Worm (Caenorhabditis elegans) whole organism, L1 larva: ENCODE data around the gene ZC513.14.
A peak's percentile ranks its signal among the peaks of the same experiment; 100 is the strongest.

Source experiments
- C04F5.9 ChIP-seq: sonication (generic microtip); optimal IDR thresholded peaks from 2 replicates; lab custom pipeline; 2016; ENCODE audit warnings: missing genetic modification characterization, missing compliant biosample characterization
- C16A3.4 ChIP-seq: fragments of 150-350 bp; optimal IDR thresholded peaks from 2 replicates; lab custom pipeline; 2014; ENCODE audit warnings: missing biosample characterization, missing genetic modification characterization
- F16B12.6 ChIP-seq: fragments of 150-350 bp; optimal IDR thresholded peaks from 2 replicates; lab custom pipeline; 2014; ENCODE audit warnings: missing biosample characterization, missing genetic modification characterization
- aly-2 ChIP-seq: fragments of 150-350 bp; optimal IDR thresholded peaks from 2 replicates; lab custom pipeline; 2014; ENCODE audit warnings: missing biosample characterization, missing genetic modification characterization
- ama-1 ChIP-seq: fragments of 150-350 bp; optimal IDR thresholded peaks from 2 replicates; lab custom pipeline; 2014
- blmp-1 ChIP-seq: fragments of 150-350 bp; optimal IDR thresholded peaks from 2 replicates; lab custom pipeline; 2014; ENCODE audit warnings: missing biosample characterization, missing genetic modification characterization
- ceh-82 ChIP-seq, 3 experiments: fragments of 150-350 bp in 1 of 3; sonication (generic microtip) in 2 of 3; optimal IDR thresholded peaks; 2 replicates each; lab custom pipeline; 2014 to 2017; ENCODE audit warnings: missing biosample characterization in 3 of 3, missing genetic modification characterization in 3 of 3
- ceh-88 ChIP-seq: fragments of 200-800 bp; sonication (Bioruptor generic); IDR thresholded peaks from 2 replicates; pipeline ENCODE4 v1.3.6; 2022; ENCODE audit warnings: missing genetic modification characterization, missing compliant biosample characterization
- ceh-90 ChIP-seq: sonication (generic microtip); optimal IDR thresholded peaks from 2 replicates; lab custom pipeline; 2016; ENCODE audit warnings: missing genetic modification characterization, missing compliant biosample characterization
- dpl-1 ChIP-seq, 3 experiments: fragments of 150-350 bp in 2 of 3; sonication (generic microtip) in 1 of 3; optimal IDR thresholded peaks; 2 replicates each; lab custom pipeline; 2014 to 2017; ENCODE audit warnings: missing biosample characterization in 3 of 3, missing genetic modification characterization in 3 of 3, missing genetic modification reagents in 3 of 3
- dsc-1 ChIP-seq: sonication (generic microtip); optimal IDR thresholded peaks from 2 replicates; lab custom pipeline; 2016; ENCODE audit warnings: mild to moderate bottlenecking, missing genetic modification characterization, missing compliant biosample characterization
- efl-1 ChIP-seq, 4 experiments: fragments of 150-350 bp; optimal IDR thresholded peaks in 3 of 4; peaks in 1 of 4; 1 replicate in 1 of 4; 2 replicates in 3 of 4; lab custom pipeline; 2014; ENCODE audit warnings: missing biosample characterization in 2 of 4, missing genetic modification characterization in 2 of 4, missing genetic modification reagents in 2 of 4
- egl-27 ChIP-seq, 2 experiments: fragments of 150-350 bp in 1 of 2; sonication (generic microtip); optimal IDR thresholded peaks; 3 replicates each; lab custom pipeline; 2017 to 2018; ENCODE audit warnings: missing biosample characterization in 2 of 2, missing genetic modification characterization in 2 of 2, missing genetic modification reagents in 2 of 2
- elt-2 ChIP-seq: sonication (generic microtip); optimal IDR thresholded peaks from 2 replicates; lab custom pipeline; 2016; ENCODE audit warnings: missing genetic modification characterization, mild to moderate bottlenecking, inconsistent platforms, missing compliant biosample characterization, missing genetic modification reagents
- elt-3 ChIP-seq, 6 experiments: fragments of 150-350 bp in 1 of 6; sonication (generic microtip); optimal IDR thresholded peaks; 2 replicates each; lab custom pipeline; 2017 to 2018; ENCODE audit warnings: missing biosample characterization in 6 of 6, missing genetic modification characterization in 6 of 6, inconsistent platforms in 1 of 6
- ets-5 ChIP-seq: fragments of 200-800 bp; sonication (Bioruptor generic); IDR thresholded peaks from 2 replicates; pipeline ENCODE4 v1.3.6; 2022; ENCODE audit warnings: missing genetic modification characterization, missing compliant biosample characterization
- fkh-8 ChIP-seq: sonication (generic microtip); optimal IDR thresholded peaks from 2 replicates; lab custom pipeline; 2016; ENCODE audit warnings: mild to moderate bottlenecking, missing genetic modification characterization, missing compliant biosample characterization
- fos-1 ChIP-seq: fragments of 150-350 bp; optimal IDR thresholded peaks from 2 replicates; lab custom pipeline; 2014; ENCODE audit warnings: missing biosample characterization, missing genetic modification characterization
- grh-1 ChIP-seq: fragments of 200-800 bp; sonication (Bioruptor generic); IDR thresholded peaks from 2 replicates; pipeline ENCODE4 v1.3.6; 2022; ENCODE audit warnings: missing genetic modification reagents, missing genetic modification characterization, missing compliant biosample characterization
- hlh-17 ChIP-seq: fragments of 200-800 bp; sonication (Bioruptor generic); optimal IDR thresholded peaks from 2 replicates; lab custom pipeline; 2018; ENCODE audit warnings: missing genetic modification characterization, mild to moderate bottlenecking, missing compliant biosample characterization, moderate library complexity, borderline replicate concordance
- irx-1 ChIP-seq: sonication (generic microtip); optimal IDR thresholded peaks from 2 replicates; lab custom pipeline; 2016; ENCODE audit warnings: missing genetic modification characterization, missing compliant biosample characterization
- isw-1 ChIP-seq: fragments of 200-800 bp; sonication (Bioruptor generic); IDR thresholded peaks from 2 replicates; pipeline ENCODE4 v1.3.6; 2022; ENCODE audit warnings: missing genetic modification characterization, missing compliant biosample characterization
- jun-1 ChIP-seq: fragments of 150-350 bp; optimal IDR thresholded peaks from 2 replicates; lab custom pipeline; 2014; ENCODE audit warnings: missing biosample characterization, missing genetic modification reagents, missing genetic modification characterization
- lin-13 ChIP-seq: fragments of 150-350 bp; optimal IDR thresholded peaks from 2 replicates; lab custom pipeline; 2014; ENCODE audit warnings: missing biosample characterization, missing genetic modification reagents, missing genetic modification characterization
- lin-14 ChIP-seq: fragments of 200-800 bp; sonication (Bioruptor generic); optimal IDR thresholded peaks from 2 replicates; lab custom pipeline; 2018; ENCODE audit warnings: mild to moderate bottlenecking, missing genetic modification characterization, moderate library complexity, missing compliant biosample characterization
- lin-15B ChIP-seq: fragments of 150-350 bp; sonication (generic microtip); optimal IDR thresholded peaks from 3 replicates; lab custom pipeline; 2014; ENCODE audit warnings: missing biosample characterization, missing genetic modification characterization
- lin-35 ChIP-seq, 2 experiments: fragments of 150-350 bp; optimal IDR thresholded peaks; 2 replicates each; lab custom pipeline; 2014; ENCODE audit warnings: missing biosample characterization in 2 of 2, missing genetic modification characterization in 2 of 2, missing genetic modification reagents in 2 of 2
- lin-39 ChIP-seq: fragments of 150-350 bp; optimal IDR thresholded peaks from 2 replicates; lab custom pipeline; 2014; ENCODE audit warnings: missing biosample characterization, missing genetic modification reagents, missing genetic modification characterization
- lsy-2 ChIP-seq, 2 experiments: fragments of 150-350 bp; optimal IDR thresholded peaks; 2 replicates each; lab custom pipeline; 2014; ENCODE audit warnings: missing biosample characterization in 2 of 2, missing genetic modification characterization in 2 of 2
- mdl-1 ChIP-seq, 2 experiments: fragments of 150-350 bp; optimal IDR thresholded peaks; 2 replicates each; lab custom pipeline; 2014 to 2017; ENCODE audit warnings: missing biosample characterization in 2 of 2, missing genetic modification characterization in 2 of 2, inconsistent platforms in 1 of 2
- nhr-12 ChIP-seq: sonication (generic microtip); optimal IDR thresholded peaks from 2 replicates; lab custom pipeline; 2017; ENCODE audit warnings: missing biosample characterization, missing genetic modification characterization
- nhr-19 ChIP-seq: fragments of 200-800 bp; sonication (Bioruptor generic); conservative IDR thresholded peaks from 2 replicates; pipeline ENCODE4 v1.3.6; 2022; ENCODE audit warnings: missing genetic modification characterization, missing compliant biosample characterization
- nhr-20 ChIP-seq: sonication (generic microtip); optimal IDR thresholded peaks from 2 replicates; lab custom pipeline; 2016; ENCODE audit warnings: mild to moderate bottlenecking, missing genetic modification characterization, missing compliant biosample characterization
- nhr-47 ChIP-seq: sonication (generic microtip); optimal IDR thresholded peaks from 2 replicates; lab custom pipeline; 2016; ENCODE audit warnings: mild to moderate bottlenecking, missing genetic modification characterization, moderate library complexity, missing compliant biosample characterization
- nhr-71 ChIP-seq: sonication (generic microtip); optimal IDR thresholded peaks from 2 replicates; lab custom pipeline; 2016; ENCODE audit warnings: mild to moderate bottlenecking, missing genetic modification characterization, moderate library complexity, missing compliant biosample characterization
- nhr-76 ChIP-seq: sonication (generic microtip); optimal IDR thresholded peaks from 2 replicates; lab custom pipeline; 2017; ENCODE audit warnings: missing biosample characterization, missing genetic modification characterization
- nhr-77 ChIP-seq: fragments of 150-350 bp; optimal IDR thresholded peaks from 2 replicates; lab custom pipeline; 2014; ENCODE audit warnings: missing biosample characterization, missing genetic modification characterization
- nhr-84 ChIP-seq: sonication (generic microtip); optimal IDR thresholded peaks from 2 replicates; lab custom pipeline; 2017; ENCODE audit warnings: missing biosample characterization, missing genetic modification characterization
- nhr-85 ChIP-seq: sonication (generic microtip); peaks from one replicate; lab custom pipeline; 2016; ENCODE audit warnings: missing genetic modification characterization, inconsistent platforms, missing compliant biosample characterization
- nhr-90 ChIP-seq: sonication (generic microtip); optimal IDR thresholded peaks from 2 replicates; lab custom pipeline; 2016; ENCODE audit warnings: mild to moderate bottlenecking, missing genetic modification characterization, missing compliant biosample characterization; ENCODE audit not compliant: poor library complexity
- pag-3 ChIP-seq: sonication (generic microtip); optimal IDR thresholded peaks from 2 replicates; lab custom pipeline; 2017; ENCODE audit warnings: missing genetic modification characterization, mild to moderate bottlenecking, missing compliant biosample characterization, antibody characterized with exemption, borderline replicate concordance; ENCODE audit not compliant: insufficient read depth
- rnt-1 ChIP-seq: sonication (generic microtip); optimal IDR thresholded peaks from 2 replicates; lab custom pipeline; 2016; ENCODE audit warnings: mild to moderate bottlenecking, missing genetic modification characterization, moderate library complexity, missing compliant biosample characterization
- skn-1 ChIP-seq: fragments of 150-350 bp; optimal IDR thresholded peaks from 2 replicates; lab custom pipeline; 2014; ENCODE audit warnings: missing biosample characterization, missing genetic modification characterization
- snpc-4 ChIP-seq: fragments of 150-350 bp; optimal IDR thresholded peaks from 2 replicates; lab custom pipeline; 2014; ENCODE audit warnings: missing biosample characterization, missing genetic modification characterization
- snu-23 ChIP-seq: sonication (generic microtip); optimal IDR thresholded peaks from 2 replicates; lab custom pipeline; 2016; ENCODE audit warnings: missing genetic modification characterization, missing compliant biosample characterization
- swsn-7 ChIP-seq: sonication (generic microtip); optimal IDR thresholded peaks from 2 replicates; lab custom pipeline; 2016; ENCODE audit warnings: missing genetic modification characterization, missing compliant biosample characterization
- tbx-2 ChIP-seq: sonication (generic microtip); optimal IDR thresholded peaks from 2 replicates; lab custom pipeline; 2016; ENCODE audit warnings: missing genetic modification characterization, missing compliant biosample characterization
- unc-130 ChIP-seq: fragments of 150-350 bp; optimal IDR thresholded peaks from 2 replicates; lab custom pipeline; 2017; ENCODE audit warnings: missing biosample characterization, missing genetic modification characterization, inconsistent platforms
- unc-30 ChIP-seq: sonication (generic microtip); optimal IDR thresholded peaks from 2 replicates; lab custom pipeline; 2017; ENCODE audit warnings: missing biosample characterization, missing genetic modification characterization
- unc-86 ChIP-seq: sonication (generic microtip); optimal IDR thresholded peaks from 2 replicates; lab custom pipeline; 2016; ENCODE audit warnings: missing genetic modification characterization, missing compliant biosample characterization
- vab-15 ChIP-seq: sonication (generic microtip); optimal IDR thresholded peaks from 2 replicates; lab custom pipeline; 2017; ENCODE audit warnings: missing genotype, mild to moderate bottlenecking, missing genetic modification characterization, missing compliant biosample characterization
- xbp-1 ChIP-seq: sonication (generic microtip); optimal IDR thresholded peaks from 2 replicates; lab custom pipeline; 2016; ENCODE audit warnings: missing genetic modification characterization, missing compliant biosample characterization
- zip-4 ChIP-seq: fragments of 200-800 bp; sonication (Bioruptor generic); optimal IDR thresholded peaks from 2 replicates; lab custom pipeline; 2018; ENCODE audit warnings: mild to moderate bottlenecking, missing genetic modification characterization, moderate library complexity, missing compliant biosample characterization

Gene ZC513.14

DNA sequence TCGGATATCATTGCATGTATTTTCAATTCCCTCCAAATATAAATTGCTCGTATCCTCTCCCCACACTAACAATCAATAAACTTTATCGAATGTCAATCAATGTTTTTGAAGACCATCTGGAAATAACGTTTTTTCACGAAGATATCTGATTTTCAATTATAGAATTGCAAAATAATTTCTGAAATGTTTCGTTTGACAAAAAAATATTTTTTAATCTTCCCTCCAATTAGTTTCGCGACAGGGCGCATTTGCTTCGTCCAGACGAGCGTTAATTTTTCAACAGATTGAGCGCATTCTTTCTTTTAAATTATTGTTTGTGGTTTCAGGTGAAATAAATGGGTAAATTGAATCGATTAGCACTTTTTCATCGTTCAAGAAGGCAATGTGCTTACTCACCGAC is 4.7 kb downstream of the ZC513.14 start, which contains the start of gene vars-1:
vars-1 (plus strand) TSS at position 291 of the 400 bp plus-strand sequence.
- peak in 2 of 3 experiments; percentile 47 to 69 for TF ChIP-seq ceh-82 (tag; optimal IDR thresholded peaks at IDR 0.05; lab: Kevin White, UChicago)
- peak; percentile 67 for TF ChIP-seq C16A3.4 (tag; lab: Kevin White, UChicago)
- TF ChIP-seq isw-1 (GFP tag; lab: Robert Waterston, UW), result peak; percentile 23; the same call in 1 of the 2 replicates
- TF ChIP-seq lsy-2 (tag; optimal IDR thresholded peaks at IDR 0.05; lab: Kevin White, UChicago), result peak; percentile 74 to 84
- peak; percentile 51 for TF ChIP-seq nhr-77 (tag; lab: Kevin White, UChicago)
- TF ChIP-seq nhr-19, result peak; percentile 63
- TF ChIP-seq unc-86 (tag; lab: Kevin White, UChicago), result peak; percentile 39
- no peak for TF ChIP-seq ceh-90
- no peak for TF ChIP-seq elt-3 (tag; optimal IDR thresholded peaks at IDR 0.05; lab: Kevin White, UChicago)
- TF ChIP-seq ceh-88 (GFP tag; lab: Robert Waterston, UW), result no peak
- peak; percentile 0 for TF ChIP-seq aly-2
- no peak for TF ChIP-seq unc-30
- peak; percentile 61 for TF ChIP-seq nhr-90 (tag; lab: Kevin White, UChicago)
- no peak for TF ChIP-seq pag-3 (tag; lab: Kevin White, UChicago)
- peak; percentile 57 for TF ChIP-seq skn-1 (tag; lab: Kevin White, UChicago)
- no peak for TF ChIP-seq hlh-17 (GFP tag; lab: Kevin White, UChicago)
- peak; percentile 65 for TF ChIP-seq nhr-85 (tag; lab: Kevin White, UChicago)
- TF ChIP-seq F16B12.6 (tag; lab: Kevin White, UChicago), result peak; percentile 52
- TF ChIP-seq irx-1 (tag; lab: Kevin White, UChicago), result peak; percentile 48
- peak; percentile 70 for TF ChIP-seq nhr-47 (tag; lab: Kevin White, UChicago)
- TF ChIP-seq vab-15, result no peak
- peak; percentile 97 to 99 for TF ChIP-seq efl-1 (optimal IDR thresholded peaks at IDR 0.05; lab: Kevin White, UChicago)
- peak; percentile 97 to 100 for TF ChIP-seq efl-1 (GFP tag; optimal IDR thresholded peaks at IDR 0.05 in 1 of 2; lab: Kevin White, UChicago)
- no peak for TF ChIP-seq lin-14 (GFP tag; lab: Kevin White, UChicago)
- peak; percentile 92 to 97 (median 97) for TF ChIP-seq dpl-1 (GFP tag; optimal IDR thresholded peaks at IDR 0.05; lab: Kevin White, UChicago)
- no peak for TF ChIP-seq ets-5
- TF ChIP-seq fkh-8 (tag; lab: Kevin White, UChicago), result no peak
- TF ChIP-seq nhr-76, result no peak
- TF ChIP-seq lin-13 (GFP tag; lab: Kevin White, UChicago), result no peak
- peak; percentile 40 for TF ChIP-seq lin-15B (tag; lab: Kevin White, UChicago)
- peak; percentile 96 to 98 for TF ChIP-seq lin-35 (GFP tag; optimal IDR thresholded peaks at IDR 0.05; lab: Kevin White, UChicago)
- TF ChIP-seq rnt-1 (tag; lab: Kevin White, UChicago), result peak; percentile 70
- TF ChIP-seq dsc-1, result peak; percentile 51
- peak; percentile 58 for TF ChIP-seq xbp-1 (tag; lab: Kevin White, UChicago)
- TF ChIP-seq nhr-71 (tag; lab: Kevin White, UChicago), result peak; percentile 74
- TF ChIP-seq snu-23 (GFP tag; lab: Kevin White, UChicago), result peak; percentile 75
- TF ChIP-seq blmp-1, result peak; percentile 70
- peak; percentile 10 for TF ChIP-seq elt-2 (tag; lab: Kevin White, UChicago)
- TF ChIP-seq tbx-2 (tag; lab: Kevin White, UChicago), result peak; percentile 66
- peak; percentile 18 for TF ChIP-seq fos-1
- TF ChIP-seq ama-1 (lab: Kevin White, UChicago), result no peak
- peak; percentile 6 for TF ChIP-seq lin-39 (tag; lab: Kevin White, UChicago)
- no peak for TF ChIP-seq nhr-84 (tag; lab: Kevin White, UChicago)
- peak; percentile 53 for TF ChIP-seq swsn-7 (tag; lab: Kevin White, UChicago)
- TF ChIP-seq grh-1 (GFP tag; lab: Robert Waterston, UW), result no peak
- peak; percentile 71 for TF ChIP-seq nhr-20 (tag; lab: Kevin White, UChicago)
- no peak for TF ChIP-seq jun-1 (tag; lab: Kevin White, UChicago)
- no peak for TF ChIP-seq nhr-12 (tag; lab: Kevin White, UChicago)
- TF ChIP-seq snpc-4, result no peak
- no peak for TF ChIP-seq zip-4 (GFP tag; lab: Kevin White, UChicago)
- TF ChIP-seq unc-130, result peak; percentile 63
- peak in 1 of 2 experiments; percentile 7 for TF ChIP-seq mdl-1 (tag; optimal IDR thresholded peaks at IDR 0.05; lab: Kevin White, UChicago)
- no peak for TF ChIP-seq egl-27 (tag; optimal IDR thresholded peaks at IDR 0.05; lab: Kevin White, UChicago)
- TF ChIP-seq C04F5.9 (tag; lab: Kevin White, UChicago), result no peak
